Fruit fly (Drosophila melanogaster) whole organism, wandering third instar larva: ENCODE results near the gene CG8319.
A peak's percentile ranks its signal among the peaks of the same experiment; 100 is the strongest.

Experiments used
- CG32264 ChIP-seq: fragments of 200-800 bp; sonication (Bioruptor generic); optimal IDR thresholded peaks from 2 replicates; lab custom pipeline; 2016; ENCODE audit warnings: missing biosample characterization, missing genetic modification characterization
- CG9705 ChIP-seq: fragments of 200-800 bp; sonication (Bioruptor generic); optimal IDR thresholded peaks from 2 replicates; lab custom pipeline; 2018; ENCODE audit warnings: missing biosample characterization, mild to moderate bottlenecking, missing genetic modification characterization
- CrebA ChIP-seq: fragments of 200-800 bp; sonication (Bioruptor generic); optimal IDR thresholded peaks from 2 replicates; lab custom pipeline; 2016; ENCODE audit warnings: missing biosample characterization, mild to moderate bottlenecking, missing genetic modification characterization, borderline replicate concordance
- Dfd ChIP-seq: fragments of >200 bp; optimal IDR thresholded peaks from 2 replicates; lab custom pipeline; 2017; ENCODE audit warnings: missing biosample characterization, missing genetic modification characterization
- Dif ChIP-seq: fragments of 200-275, 200-300 bp; sonication (Bioruptor generic); optimal IDR thresholded peaks from 2 replicates; lab custom pipeline; 2018; ENCODE audit warnings: missing biosample characterization, missing genetic modification characterization; ENCODE audit not compliant: partially characterized antibody
- GATAd ChIP-seq: sonication (Bioruptor generic); optimal IDR thresholded peaks from 2 replicates; lab custom pipeline; 2016; ENCODE audit warnings: missing biosample characterization, missing genetic modification characterization
- HLH106 ChIP-seq: fragments of 200-800 bp; optimal IDR thresholded peaks from 3 replicates; lab custom pipeline; 2019; ENCODE audit warnings: missing biosample characterization, mild to moderate bottlenecking, missing genetic modification characterization, moderate library complexity
- Hnf4 ChIP-seq: fragments of 200-800 bp; sonication (Bioruptor generic); optimal IDR thresholded peaks from 2 replicates; lab custom pipeline; 2016; ENCODE audit warnings: missing biosample characterization, mild to moderate bottlenecking, missing genetic modification characterization
- Hr78 ChIP-seq: fragments of >200 bp; optimal IDR thresholded peaks from 2 replicates; lab custom pipeline; 2017; ENCODE audit warnings: missing biosample characterization, missing genetic modification characterization
- Hr83 ChIP-seq: fragments of 200-300 bp; sonication (Bioruptor generic); optimal IDR thresholded peaks from 2 replicates; lab custom pipeline; 2016; ENCODE audit warnings: missing biosample characterization, mild to moderate bottlenecking, missing genetic modification characterization, moderate library complexity; ENCODE audit not compliant: poor library complexity, severe bottlenecking
- Jra ChIP-seq: sonication (Bioruptor generic); optimal IDR thresholded peaks from 2 replicates; lab custom pipeline; 2016; ENCODE audit warnings: missing biosample characterization, missing genetic modification characterization
- Mio ChIP-seq: sonication (Bioruptor generic); optimal IDR thresholded peaks from 2 replicates; lab custom pipeline; 2016; ENCODE audit warnings: missing biosample characterization, missing genetic modification characterization
- Myc ChIP-seq: fragments of >200 bp; optimal IDR thresholded peaks from 2 replicates; lab custom pipeline; 2017
- N ChIP-seq: fragments of >200 bp; optimal IDR thresholded peaks from 2 replicates; lab custom pipeline; 2018; ENCODE audit warnings: missing biosample characterization, missing external identifiers, missing genetic modification characterization
- OdsH ChIP-seq: fragments of 200-800 bp; sonication (Bioruptor generic); optimal IDR thresholded peaks from 2 replicates; lab custom pipeline; 2016; ENCODE audit warnings: missing biosample characterization, mild to moderate bottlenecking, missing genetic modification characterization
- Rel ChIP-seq, 2 experiments: fragments of 200-800 bp; sonication (Bioruptor generic) in 1 of 2; optimal IDR thresholded peaks; 2 replicates in 1 of 2; 3 replicates in 1 of 2; lab custom pipeline; 2016 to 2019; ENCODE audit warnings: mild to moderate bottlenecking in 2 of 2, missing biosample characterization in 2 of 2, missing genetic modification characterization in 2 of 2, moderate library complexity in 1 of 2
- Sp1 ChIP-seq: fragments of 200-800 bp; sonication (Bioruptor generic); optimal IDR thresholded peaks from 3 replicates; lab custom pipeline; 2019; ENCODE audit warnings: missing biosample characterization, mild to moderate bottlenecking, missing genetic modification characterization, moderate library complexity
- Vsx2 ChIP-seq: fragments of 200-300, 225-300 bp; sonication (Bioruptor generic); optimal IDR thresholded peaks from 2 replicates; lab custom pipeline; 2018; ENCODE audit warnings: missing biosample characterization, missing genetic modification characterization; ENCODE audit not compliant: partially characterized antibody
- br ChIP-seq: fragments of 200-800 bp; sonication (Bioruptor generic); optimal IDR thresholded peaks from 2 replicates; lab custom pipeline; 2016; ENCODE audit warnings: missing biosample characterization, missing genetic modification characterization
- brk ChIP-seq: fragments of 200-800 bp; sonication (Bioruptor generic); optimal IDR thresholded peaks from 2 replicates; lab custom pipeline; 2016; ENCODE audit warnings: missing biosample characterization, mild to moderate bottlenecking, missing genetic modification characterization
- dl ChIP-seq, 2 experiments: fragments of 175-275, 200-275 bp in 1 of 2; fragments of 200-275 bp in 1 of 2; sonication (Bioruptor generic); optimal IDR thresholded peaks; lab custom pipeline; 2018; ENCODE audit warnings: mild to moderate bottlenecking in 2 of 2, missing biosample characterization in 2 of 2, missing genetic modification characterization in 2 of 2, moderate library complexity in 2 of 2; ENCODE audit not compliant: partially characterized antibody in 2 of 2, insufficient read depth in 1 of 2
- dmrt93B ChIP-seq: fragments of 200-800 bp; sonication (Bioruptor generic); optimal IDR thresholded peaks from 2 replicates; lab custom pipeline; 2018; ENCODE audit warnings: missing biosample characterization, mild to moderate bottlenecking, missing genetic modification characterization
- dsf ChIP-seq: sonication (Bioruptor generic); optimal IDR thresholded peaks from 2 replicates; lab custom pipeline; 2016; ENCODE audit warnings: missing biosample characterization, missing genetic modification characterization, borderline replicate concordance
- ey ChIP-seq: fragments of 200-800 bp; sonication (Bioruptor generic); optimal IDR thresholded peaks from 2 replicates; lab custom pipeline; 2016; ENCODE audit warnings: missing biosample characterization, missing genetic modification characterization
- foxo ChIP-seq, 2 experiments: fragments of 200-800 bp; sonication (Bioruptor generic); optimal IDR thresholded peaks; 2 replicates in 1 of 2; 3 replicates in 1 of 2; lab custom pipeline; 2016 to 2017; ENCODE audit warnings: missing biosample characterization in 2 of 2, missing genetic modification characterization in 2 of 2
- fru ChIP-seq: fragments of 200-800 bp; sonication (Bioruptor generic); optimal IDR thresholded peaks from 3 replicates; lab custom pipeline; 2016; ENCODE audit warnings: missing biosample characterization, mild to moderate bottlenecking, missing genetic modification characterization
- h ChIP-seq: fragments of 200-800 bp; sonication (Bioruptor generic); optimal IDR thresholded peaks from 3 replicates; lab custom pipeline; 2016; ENCODE audit warnings: missing biosample characterization, mild to moderate bottlenecking, missing genetic modification characterization
- jim ChIP-seq: fragments of 175-275, 200-325 bp; sonication (Bioruptor generic); optimal IDR thresholded peaks from 2 replicates; lab custom pipeline; 2016; ENCODE audit warnings: missing biosample characterization, mild to moderate bottlenecking, missing genetic modification characterization
- lola ChIP-seq: fragments of >200 bp; optimal IDR thresholded peaks from 2 replicates; lab custom pipeline; 2017; ENCODE audit warnings: missing biosample characterization, missing genetic modification characterization
- pan ChIP-seq: fragments of >200 bp; optimal IDR thresholded peaks from 2 replicates; lab custom pipeline; 2017
- psq ChIP-seq: fragments of 200-800 bp; sonication (Bioruptor generic); optimal IDR thresholded peaks from 3 replicates; lab custom pipeline; 2017; ENCODE audit warnings: missing biosample characterization, mild to moderate bottlenecking, missing genetic modification characterization, moderate library complexity
- rgr ChIP-seq: fragments of 200-800 bp; sonication (Bioruptor generic); optimal IDR thresholded peaks from 3 replicates; lab custom pipeline; 2016; ENCODE audit warnings: missing biosample characterization, mild to moderate bottlenecking, missing genetic modification characterization
- sage ChIP-seq: fragments of 200-800 bp; sonication (Bioruptor generic); optimal IDR thresholded peaks from 2 replicates; lab custom pipeline; 2016; ENCODE audit warnings: missing biosample characterization, mild to moderate bottlenecking, missing genetic modification characterization
- sv ChIP-seq: fragments of 200-800 bp; sonication (Bioruptor generic); optimal IDR thresholded peaks from 3 replicates; lab custom pipeline; 2016; ENCODE audit warnings: missing biosample characterization, missing genetic modification characterization
- tai ChIP-seq: sonication (Bioruptor generic); optimal IDR thresholded peaks from 2 replicates; lab custom pipeline; 2016; ENCODE audit warnings: missing biosample characterization, missing genetic modification characterization
- usp ChIP-seq: fragments of >200 bp; optimal IDR thresholded peaks from 2 replicates; lab custom pipeline; 2017; ENCODE audit warnings: missing biosample characterization, missing genetic modification characterization
- woc ChIP-seq: sonication (Bioruptor generic); optimal IDR thresholded peaks from 2 replicates; lab custom pipeline; 2016; ENCODE audit warnings: missing biosample characterization, mild to moderate bottlenecking, missing genetic modification characterization

The CG8319 gene

dm6 chr3R:9581089-9581520, 46.0 kb upstream of the CG8319 start, which contains the start of gene CG8301:
TSS of gene CG8301 (plus strand) at chr3R:9581306.
- no peak for TF ChIP-seq psq (GFP tag; lab: Kevin White, UChicago)
- TF ChIP-seq ey, result no peak
- no peak for TF ChIP-seq Dif (GFP tag; lab: Kevin White, UChicago)
- no peak for TF ChIP-seq Vsx2 (GFP tag; lab: Kevin White, UChicago)
- TF ChIP-seq usp (GFP tag; lab: Kevin White, UChicago), result no peak
- TF ChIP-seq Jra (GFP tag; lab: Kevin White, UChicago), result no peak
- peak; percentile 15 for TF ChIP-seq h
- TF ChIP-seq pan (lab: Kevin White, UChicago), result no peak
- TF ChIP-seq Mio (GFP tag; lab: Kevin White, UChicago), result no peak
- no peak for TF ChIP-seq GATAd (GFP tag; lab: Kevin White, UChicago)
- TF ChIP-seq Myc, result no peak
- TF ChIP-seq Sp1 (GFP tag; lab: Kevin White, UChicago), result no peak
- no peak for TF ChIP-seq br (GFP tag; lab: Kevin White, UChicago)
- peak; percentile 19 for TF ChIP-seq HLH106
- TF ChIP-seq Hnf4 (GFP tag; lab: Kevin White, UChicago), result no peak
- no peak for TF ChIP-seq N (GFP tag; lab: Kevin White, UChicago)
- no peak for TF ChIP-seq sage (GFP tag; lab: Kevin White, UChicago)
- TF ChIP-seq dl (GFP tag; optimal IDR thresholded peaks at IDR 0.05; lab: Kevin White, UChicago; ENCODE audit: insufficient read depth in 1 of 2, partially characterized antibody in 2 of 2), result no peak
- no peak for TF ChIP-seq lola (GFP tag; lab: Kevin White, UChicago)
- TF ChIP-seq woc, result no peak
- TF ChIP-seq rgr, result no peak
- TF ChIP-seq CG9705 (GFP tag; lab: Kevin White, UChicago), result no peak
- peak in 1 of 2 experiments; percentile 12 for TF ChIP-seq foxo (GFP tag; optimal IDR thresholded peaks at IDR 0.05; lab: Kevin White, UChicago)
- no peak for TF ChIP-seq CG32264 (GFP tag; lab: Kevin White, UChicago)
- TF ChIP-seq tai, result no peak
- TF ChIP-seq dsf, result no peak
- no peak for TF ChIP-seq brk (GFP tag; lab: Kevin White, UChicago)
- TF ChIP-seq Dfd (GFP tag; lab: Kevin White, UChicago), result no peak
- TF ChIP-seq fru (GFP tag; lab: Kevin White, UChicago), result no peak
- TF ChIP-seq CrebA, result no peak
- no peak for TF ChIP-seq Rel (GFP tag; optimal IDR thresholded peaks at IDR 0.05; lab: Kevin White, UChicago)
- peak; percentile 41 for TF ChIP-seq Rel (tag; optimal IDR thresholded peaks at IDR 0.05; lab: Kevin White, UChicago)
- no peak for TF ChIP-seq Hr78 (GFP tag; lab: Kevin White, UChicago)

- TF ChIP-seq br (GFP tag; lab: Kevin White, UChicago) (no peak), CG32264 (GFP tag; lab: Kevin White, UChicago) (no peak), pan (lab: Kevin White, UChicago) (no peak), dl (GFP tag; optimal IDR thresholded peaks at IDR 0.05; lab: Kevin White, UChicago; ENCODE audit: insufficient read depth in 1 of 2, partially characterized antibody in 2 of 2) (no peak), foxo (GFP tag; optimal IDR thresholded peaks at IDR 0.05; lab: Kevin White, UChicago) (no peak), rgr (no peak), dmrt93B (no peak), Sp1 (GFP tag; lab: Kevin White, UChicago) (no peak), Hr83 (GFP tag; lab: Kevin White, UChicago) (no peak), sv (GFP tag; lab: Kevin White, UChicago) (no peak), h (no peak), OdsH (GFP tag; lab: Kevin White, UChicago) (no peak), jim (no peak), Hr78 (GFP tag; lab: Kevin White, UChicago) (no peak), Myc (no peak)
Measured at dm6 chr3R:9581973-9582372, 45.1 kb upstream of the CG8319 start.

- TF ChIP-seq ey (no peak), dmrt93B (no peak), rgr (no peak), jim (no peak), CG9705 (GFP tag; lab: Kevin White, UChicago) (no peak), Hnf4 (GFP tag; lab: Kevin White, UChicago) (no peak)
Measured at dm6 chr3R:9583122-9583521, 44.0 kb upstream of the CG8319 start, which contains the start of gene CG33654. TSS of gene CG33654 (minus strand) at chr3R:9583222.
